Worm (Caenorhabditis elegans) whole organism, young adult: ENCODE results near the gene lin-36.

Experiments
- B0019.2 ChIP-seq: fragments of 200-800 bp; sonication (Bioruptor generic); conservative IDR thresholded peaks from 2 replicates; pipeline ENCODE4 v1.3.6; 2022; ENCODE audit warnings: missing genetic modification reagents, missing genetic modification characterization, missing compliant biosample characterization
- B0261.1 ChIP-seq: sonication (generic microtip); optimal IDR thresholded peaks from 2 replicates; lab custom pipeline; 2016; ENCODE audit warnings: mild to moderate bottlenecking, missing genetic modification characterization, moderate library complexity, missing compliant biosample characterization
- F10E7.11 ChIP-seq: sonication (generic microtip); optimal IDR thresholded peaks from 2 replicates; lab custom pipeline; 2017; ENCODE audit warnings: mild to moderate bottlenecking, missing genetic modification characterization, moderate library complexity, missing compliant biosample characterization
- F39B2.1 ChIP-seq: fragments of 200-800 bp; sonication (Bioruptor generic); IDR thresholded peaks from 2 replicates; pipeline ENCODE4 v1.3.6; 2022; ENCODE audit warnings: missing genetic modification reagents, missing genetic modification characterization, missing compliant biosample characterization
- F49E8.2 ChIP-seq: sonication (generic microtip); optimal IDR thresholded peaks from 3 replicates; lab custom pipeline; 2017; ENCODE audit warnings: missing genetic modification characterization, mild to moderate bottlenecking, missing compliant biosample characterization, antibody characterized with exemption, moderate library complexity; ENCODE audit not compliant: insufficient read depth
- K11D2.4 ChIP-seq: fragments of 200-800 bp; sonication (Bioruptor generic); IDR thresholded peaks from 2 replicates; pipeline ENCODE4 v1.3.6; 2022; ENCODE audit warnings: missing genetic modification reagents, missing genetic modification characterization, missing compliant biosample characterization
- K12H6.12 ChIP-seq: fragments of 200-800 bp; sonication (Bioruptor generic); optimal IDR thresholded peaks from 2 replicates; lab custom pipeline; 2018; ENCODE audit warnings: mild to moderate bottlenecking, missing genetic modification characterization, missing compliant biosample characterization
- T26A5.8 ChIP-seq: sonication (generic microtip); optimal IDR thresholded peaks from 2 replicates; lab custom pipeline; 2016; ENCODE audit warnings: missing genetic modification characterization, missing compliant biosample characterization
- ZK185.1 ChIP-seq: sonication (generic microtip); optimal IDR thresholded peaks from 2 replicates; lab custom pipeline; 2016; ENCODE audit warnings: mild to moderate bottlenecking, missing genetic modification characterization, missing compliant biosample characterization; ENCODE audit not compliant: poor library complexity, severe bottlenecking
- aptf-2 ChIP-seq: fragments of 200-800 bp; sonication (Bioruptor generic); conservative IDR thresholded peaks from 2 replicates; pipeline ENCODE4 v1.3.6; 2022; ENCODE audit warnings: missing genetic modification reagents, missing genetic modification characterization, missing compliant biosample characterization
- attf-5 ChIP-seq: fragments of 200-800 bp; sonication (Bioruptor generic); optimal IDR thresholded peaks from 2 replicates; lab custom pipeline; 2018; ENCODE audit warnings: mild to moderate bottlenecking, missing genetic modification characterization, missing compliant biosample characterization
- bed-1 ChIP-seq: fragments of 200-800 bp; sonication (Bioruptor generic); IDR thresholded peaks from 2 replicates; pipeline ENCODE4 v1.3.6; 2022; ENCODE audit warnings: missing genetic modification reagents, missing genetic modification characterization, missing compliant biosample characterization
- ceh-100 ChIP-seq: fragments of 200-800 bp; sonication (Bioruptor generic); IDR thresholded peaks from 2 replicates; pipeline ENCODE4 v1.3.6; 2022; ENCODE audit warnings: missing genetic modification reagents, missing genetic modification characterization, missing compliant biosample characterization
- ceh-58 ChIP-seq: fragments of 200-800 bp; sonication (Bioruptor generic); IDR thresholded peaks from 2 replicates; pipeline ENCODE4 v1.3.6; 2022; ENCODE audit warnings: missing genetic modification characterization, missing compliant biosample characterization
- ceh-79 ChIP-seq: sonication (generic microtip); optimal IDR thresholded peaks from 2 replicates; lab custom pipeline; 2017; ENCODE audit warnings: mild to moderate bottlenecking, missing genetic modification characterization, missing compliant biosample characterization
- ceh-91 ChIP-seq: fragments of 200-800 bp; sonication (Bioruptor generic); IDR thresholded peaks from 2 replicates; pipeline ENCODE4 v1.3.6; 2022; ENCODE audit warnings: missing genetic modification reagents, missing genetic modification characterization, missing compliant biosample characterization
- die-1 ChIP-seq: sonication (generic microtip); optimal IDR thresholded peaks from 2 replicates; lab custom pipeline; 2016; ENCODE audit warnings: missing genotype, mild to moderate bottlenecking, missing genetic modification characterization, missing compliant biosample characterization
- dpl-1 ChIP-seq: fragments of 150-350 bp; optimal IDR thresholded peaks from 2 replicates; lab custom pipeline; 2014; ENCODE audit warnings: missing biosample characterization, missing genetic modification reagents, missing genetic modification characterization
- egl-18 ChIP-seq: fragments of 200-800 bp; sonication (Bioruptor generic); IDR thresholded peaks from 2 replicates; pipeline ENCODE4 v1.3.6; 2022; ENCODE audit warnings: missing genetic modification reagents, missing genetic modification characterization, missing compliant biosample characterization
- egl-44 ChIP-seq: fragments of 200-800 bp; sonication (Bioruptor generic); IDR thresholded peaks from 2 replicates; pipeline ENCODE4 v1.3.6; 2022; ENCODE audit warnings: missing genetic modification reagents, missing genetic modification characterization, missing compliant biosample characterization
- ekl-4 ChIP-seq: fragments of 200-800 bp; sonication (Bioruptor generic); IDR thresholded peaks from 2 replicates; pipeline ENCODE4 v1.3.6; 2022; ENCODE audit warnings: missing genetic modification reagents, missing genetic modification characterization, missing compliant biosample characterization
- ets-4 ChIP-seq: fragments of 200-800 bp; sonication (Bioruptor generic); optimal IDR thresholded peaks from 2 replicates; lab custom pipeline; 2018; ENCODE audit warnings: mild to moderate bottlenecking, missing genetic modification characterization, missing compliant biosample characterization
- him-1 ChIP-seq: sonication (generic microtip); optimal IDR thresholded peaks from 2 replicates; lab custom pipeline; 2016; ENCODE audit warnings: missing genotype, missing genetic modification reagents, missing genetic modification characterization, missing compliant biosample characterization
- hmg-1.2 ChIP-seq: fragments of 200-800 bp; sonication (Bioruptor generic); IDR thresholded peaks from 2 replicates; pipeline ENCODE4 v1.3.6; 2022; ENCODE audit warnings: missing genetic modification reagents, missing genetic modification characterization, missing compliant biosample characterization
- lin-35 ChIP-seq, 3 experiments: fragments of 150-350 bp in 2 of 3; sonication (generic microtip) in 1 of 3; optimal IDR thresholded peaks; 2 replicates each; lab custom pipeline; 2014 to 2018; ENCODE audit warnings: missing biosample characterization in 3 of 3, missing genetic modification characterization in 3 of 3, missing genetic modification reagents in 3 of 3
- lin-40 ChIP-seq: sonication (generic microtip); optimal IDR thresholded peaks from 2 replicates; lab custom pipeline; 2016; ENCODE audit warnings: missing genetic modification characterization, mild to moderate bottlenecking, missing compliant biosample characterization, missing genotype, missing genetic modification reagents
- lsl-1 ChIP-seq: fragments of 200-800 bp; sonication (Bioruptor generic); optimal IDR thresholded peaks from 2 replicates; lab custom pipeline; 2018; ENCODE audit warnings: mild to moderate bottlenecking, missing genetic modification characterization, moderate library complexity, missing compliant biosample characterization
- madf-6 ChIP-seq: fragments of 200-800 bp; sonication (Bioruptor generic); IDR thresholded peaks from 2 replicates; pipeline ENCODE4 v1.3.6; 2022; ENCODE audit warnings: missing genetic modification reagents, missing genetic modification characterization, missing compliant biosample characterization
- mel-28 ChIP-seq: sonication (generic microtip); optimal IDR thresholded peaks from 2 replicates; lab custom pipeline; 2016; ENCODE audit warnings: borderline replicate concordance, mild to moderate bottlenecking, missing genetic modification characterization, missing compliant biosample characterization
- mxl-1 ChIP-seq: sonication (generic microtip); optimal IDR thresholded peaks from 2 replicates; lab custom pipeline; 2016; ENCODE audit warnings: missing genetic modification characterization, missing compliant biosample characterization
- nfya-1 ChIP-seq: sonication (generic microtip); optimal IDR thresholded peaks from 2 replicates; lab custom pipeline; 2017; ENCODE audit warnings: antibody characterized with exemption, missing compliant biosample characterization, missing genetic modification characterization, borderline replicate concordance; ENCODE audit not compliant: insufficient read depth
- nfyb-1 ChIP-seq: fragments of 200-800 bp; sonication (Bioruptor generic); IDR thresholded peaks from 2 replicates; pipeline ENCODE4 v1.3.6; 2022; ENCODE audit warnings: missing genetic modification reagents, missing genetic modification characterization, missing compliant biosample characterization
- nhr-80 ChIP-seq: sonication (generic microtip); optimal IDR thresholded peaks from 2 replicates; lab custom pipeline; 2016; ENCODE audit warnings: missing genetic modification characterization, missing compliant biosample characterization
- pbrm-1 ChIP-seq: fragments of 200-800 bp; sonication (Bioruptor generic); IDR thresholded peaks from 2 replicates; pipeline ENCODE4 v1.3.6; 2022; ENCODE audit warnings: missing genetic modification reagents, missing genetic modification characterization, missing compliant biosample characterization
- pha-4 ChIP-seq: fragments of 150-350 bp; sonication (generic microtip); optimal IDR thresholded peaks from 2 replicates; lab custom pipeline; 2014; ENCODE audit warnings: missing biosample characterization, missing genetic modification reagents, missing genetic modification characterization
- rcor-1 ChIP-seq: fragments of 200-800 bp; sonication (Bioruptor generic); IDR thresholded peaks from 2 replicates; pipeline ENCODE4 v1.3.6; 2022; ENCODE audit warnings: missing genetic modification reagents, missing genetic modification characterization, missing compliant biosample characterization
- sdz-38 ChIP-seq: sonication (generic microtip); optimal IDR thresholded peaks from 2 replicates; lab custom pipeline; 2016; ENCODE audit warnings: missing genotype, missing genetic modification characterization, missing compliant biosample characterization
- snpc-1.1 ChIP-seq: sonication (generic microtip); optimal IDR thresholded peaks from 2 replicates; lab custom pipeline; 2017; ENCODE audit warnings: missing genetic modification characterization, mild to moderate bottlenecking, missing compliant biosample characterization, antibody characterized with exemption, moderate library complexity, missing genotype, missing genetic modification reagents; ENCODE audit not compliant: insufficient read depth
- snpc-3.4 ChIP-seq: sonication (generic microtip); optimal IDR thresholded peaks from 2 replicates; lab custom pipeline; 2017; ENCODE audit warnings: missing genetic modification characterization, mild to moderate bottlenecking, missing compliant biosample characterization, antibody characterized with exemption, moderate library complexity, missing genotype, missing genetic modification reagents
- sptf-2 ChIP-seq: fragments of 200-800 bp; sonication (Bioruptor generic); optimal IDR thresholded peaks from 2 replicates; lab custom pipeline; 2018; ENCODE audit warnings: mild to moderate bottlenecking, missing genetic modification characterization, missing compliant biosample characterization
- tbx-9 ChIP-seq: sonication (generic microtip); optimal IDR thresholded peaks from 2 replicates; lab custom pipeline; 2016; ENCODE audit warnings: borderline replicate concordance, missing genetic modification characterization, inconsistent platforms, missing compliant biosample characterization
- unc-130 ChIP-seq: sonication (generic microtip); optimal IDR thresholded peaks from 2 replicates; lab custom pipeline; 2016; ENCODE audit warnings: missing genetic modification reagents, missing genetic modification characterization, missing compliant biosample characterization
- zfh-2 ChIP-seq: fragments of 200-800 bp; sonication (Bioruptor generic); conservative IDR thresholded peaks from 2 replicates; pipeline ENCODE4 v1.3.6; 2022; ENCODE audit warnings: missing genetic modification reagents, missing genetic modification characterization, missing compliant biosample characterization

lin-36 gene

DNA sequence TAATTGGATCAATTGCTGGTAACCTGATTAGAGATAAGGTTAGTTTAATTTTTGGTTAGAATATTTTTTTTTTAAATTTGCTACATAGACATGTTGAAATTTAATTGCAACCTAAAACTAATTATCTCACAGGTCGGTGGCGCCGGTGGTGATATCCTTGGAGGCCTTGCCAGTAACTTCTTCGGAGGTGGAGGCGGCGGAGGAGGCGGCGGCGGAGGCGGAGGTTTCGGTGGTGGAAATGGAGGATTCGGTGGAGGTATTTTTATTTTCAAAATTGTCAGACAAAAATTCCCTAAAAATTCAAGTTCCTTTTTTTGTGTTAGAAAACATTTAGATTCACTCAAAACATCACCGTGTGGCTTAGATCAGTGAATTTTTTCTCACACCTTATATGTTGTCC, 39.4 kb downstream of the lin-36 start:
- TF ChIP-seq ekl-4 (GFP tag; lab: Robert Waterston, UW) (no peak), lsl-1 (GFP tag; lab: Kevin White, UChicago) (no peak), lin-35 (GFP tag; optimal IDR thresholded peaks at IDR 0.05; lab: Kevin White, UChicago) (no peak), zfh-2 (GFP tag; lab: Robert Waterston, UW) (peak; percentile 65), F10E7.11 (tag; lab: Kevin White, UChicago) (no peak), madf-6 (GFP tag; lab: Robert Waterston, UW) (peak; percentile 31; the same call in 1 of the 2 replicates), snpc-3.4 (tag; lab: Kevin White, UChicago) (no peak)

DNA sequence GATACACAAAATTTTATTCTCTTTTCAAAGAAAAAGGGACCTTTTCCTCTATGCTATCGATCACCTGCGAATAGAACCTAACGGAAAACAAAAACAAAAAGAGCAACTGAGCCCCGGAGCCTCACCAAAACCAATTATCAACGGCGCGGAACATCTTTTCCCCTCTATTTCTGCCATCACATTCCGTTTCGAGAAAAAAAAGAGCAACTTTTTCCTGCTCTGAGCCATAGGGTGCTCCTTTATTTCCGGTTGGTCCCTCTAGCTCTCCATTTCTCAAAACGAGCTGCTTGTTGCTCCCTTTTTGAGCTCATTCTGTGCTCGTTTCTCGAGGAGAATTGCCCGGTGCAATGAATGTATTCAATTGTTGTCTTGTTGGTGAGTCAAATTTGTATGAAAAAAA, 41.0 kb downstream of the lin-36 start, which contains the start of gene clp-1:
Gene clp-1 (plus strand): TSS at position 301 of the 400 bp plus-strand sequence.
- no peak for TF ChIP-seq F39B2.1 (GFP tag; lab: Robert Waterston, UW)
- TF ChIP-seq aptf-2 (GFP tag; lab: Robert Waterston, UW): no peak
- no peak for TF ChIP-seq F49E8.2
- no peak for TF ChIP-seq sdz-38 (tag; lab: Kevin White, UChicago)
- TF ChIP-seq nfya-1 (tag; lab: Kevin White, UChicago): no peak
- no peak for TF ChIP-seq mel-28 (tag; lab: Kevin White, UChicago)
- TF ChIP-seq bed-1 (GFP tag; lab: Robert Waterston, UW): no peak
- no peak for TF ChIP-seq ceh-79
- no peak for TF ChIP-seq him-1 (tag; lab: Kevin White, UChicago)

DNA sequence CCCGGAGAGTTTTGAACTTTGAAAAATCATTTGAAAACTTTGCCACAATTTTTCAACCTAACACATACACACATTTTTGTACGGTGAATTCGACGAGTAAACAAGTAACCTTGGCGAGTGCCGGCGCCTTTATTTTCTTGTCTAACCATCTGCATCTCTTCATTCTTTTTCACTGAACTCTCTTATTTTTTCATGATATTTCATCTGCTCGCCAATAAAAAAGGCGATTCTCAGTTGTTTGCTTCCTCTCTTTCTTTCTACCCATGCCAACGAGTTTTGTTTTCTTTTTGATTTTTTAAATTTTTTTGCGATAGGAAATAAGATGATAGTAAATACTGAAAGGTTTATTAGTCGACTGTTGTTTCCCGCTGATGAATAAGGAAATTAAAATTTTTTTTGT, 42.0 kb downstream of the lin-36 start:
- TF ChIP-seq attf-5: peak; percentile 59
- peak; percentile 41 for TF ChIP-seq B0261.1 (tag; lab: Kevin White, UChicago)
- peak; percentile 93 for TF ChIP-seq hmg-1.2 (GFP tag; lab: Robert Waterston, UW)
- TF ChIP-seq pha-4 (tag; lab: Kevin White, UChicago): peak; percentile 14
- TF ChIP-seq die-1 (tag; lab: Kevin White, UChicago): no peak
- peak; percentile 15 for TF ChIP-seq lin-40
- TF ChIP-seq nhr-80 (tag; lab: Kevin White, UChicago): peak; percentile 38
- peak; percentile 38 for TF ChIP-seq pbrm-1 (GFP tag; lab: Robert Waterston, UW)
- peak; percentile 33 for TF ChIP-seq ZK185.1 (tag; lab: Kevin White, UChicago)
- TF ChIP-seq egl-18 (GFP tag; lab: Robert Waterston, UW): no peak
- TF ChIP-seq bed-1 (GFP tag; lab: Robert Waterston, UW): no peak

DNA sequence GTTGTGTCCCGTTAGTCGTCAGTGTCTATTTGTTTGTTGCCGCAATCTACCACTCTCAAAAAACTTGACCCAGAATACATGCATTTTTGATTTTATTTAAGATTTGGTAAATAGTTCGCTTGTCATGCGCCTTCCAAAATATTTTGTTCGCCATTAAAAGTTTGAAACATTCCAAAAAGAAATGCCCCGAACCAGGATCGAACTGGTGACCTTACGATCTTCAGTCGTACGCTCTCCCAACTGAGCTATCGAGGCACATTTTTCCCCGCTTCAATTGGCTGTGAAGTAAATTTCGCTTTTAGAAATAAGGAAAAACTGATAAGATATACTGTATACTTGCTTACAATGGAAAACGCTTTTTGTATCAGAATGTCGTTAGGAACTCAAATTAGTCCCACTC, 42.4 kb downstream of the lin-36 start:
- TF ChIP-seq K11D2.4 (GFP tag; lab: Robert Waterston, UW) (no peak), tbx-9 (tag; lab: Kevin White, UChicago) (no peak), mxl-1 (tag; lab: Kevin White, UChicago) (no peak), F10E7.11 (tag; lab: Kevin White, UChicago) (no peak), B0019.2 (GFP tag; lab: Robert Waterston, UW) (no peak), egl-44 (GFP tag; lab: Robert Waterston, UW) (no peak), T26A5.8 (tag; lab: Kevin White, UChicago) (no peak), unc-130 (GFP tag; lab: Kevin White, UChicago) (no peak), rcor-1 (0 out of 2 replicates have a peak, but pooled peaks have one; percentile 20), ceh-100 (GFP tag; lab: Robert Waterston, UW) (no peak), ceh-91 (no peak), ets-4 (GFP tag; lab: Kevin White, UChicago) (no peak), lsl-1 (GFP tag; lab: Kevin White, UChicago) (peak; percentile 7), snpc-1.1 (no peak), sptf-2 (GFP tag; lab: Kevin White, UChicago) (no peak), dpl-1 (GFP tag; lab: Kevin White, UChicago) (no peak), ceh-58 (GFP tag; lab: Robert Waterston, UW) (no peak), K12H6.12 (no peak), ekl-4 (GFP tag; lab: Robert Waterston, UW) (peak; percentile 47; the same call in 1 of the 2 replicates), nfyb-1 (no peak)
